Worm (Caenorhabditis elegans) whole organism, L1 larva: ENCODE measurements around the gene npr-17.

Source experiments
- aha-1 ChIP-seq: fragments of 150-350 bp; optimal IDR thresholded peaks from 2 replicates; lab custom pipeline; 2014; ENCODE audit warnings: missing biosample characterization, missing genetic modification characterization
- aly-2 ChIP-seq: fragments of 150-350 bp; optimal IDR thresholded peaks from 2 replicates; lab custom pipeline; 2014; ENCODE audit warnings: missing biosample characterization, missing genetic modification characterization
- ceh-8 ChIP-seq: fragments of 200-800 bp; sonication (Bioruptor generic); optimal IDR thresholded peaks from 2 replicates; lab custom pipeline; 2018; ENCODE audit warnings: mild to moderate bottlenecking, missing genetic modification characterization, moderate library complexity, missing compliant biosample characterization
- ceh-82 ChIP-seq, 3 experiments: fragments of 150-350 bp in 1 of 3; sonication (generic microtip) in 2 of 3; optimal IDR thresholded peaks; 2 replicates each; lab custom pipeline; 2014 to 2017; ENCODE audit warnings: missing biosample characterization in 3 of 3, missing genetic modification characterization in 3 of 3
- ceh-88 ChIP-seq: fragments of 200-800 bp; sonication (Bioruptor generic); IDR thresholded peaks from 2 replicates; pipeline ENCODE4 v1.3.6; 2022; ENCODE audit warnings: missing genetic modification characterization, missing compliant biosample characterization
- ces-1 ChIP-seq: fragments of 150-350 bp; optimal IDR thresholded peaks from 2 replicates; lab custom pipeline; 2014; ENCODE audit warnings: missing biosample characterization, missing genetic modification reagents, missing genetic modification characterization
- dsc-1 ChIP-seq: sonication (generic microtip); optimal IDR thresholded peaks from 2 replicates; lab custom pipeline; 2016; ENCODE audit warnings: mild to moderate bottlenecking, missing genetic modification characterization, missing compliant biosample characterization
- efl-3 ChIP-seq: fragments of 200-800 bp; sonication (Bioruptor generic); optimal IDR thresholded peaks from 2 replicates; lab custom pipeline; 2018; ENCODE audit warnings: mild to moderate bottlenecking, missing genetic modification characterization, missing compliant biosample characterization
- egl-27 ChIP-seq, 2 experiments: fragments of 150-350 bp in 1 of 2; sonication (generic microtip); optimal IDR thresholded peaks; 3 replicates each; lab custom pipeline; 2017 to 2018; ENCODE audit warnings: missing biosample characterization in 2 of 2, missing genetic modification characterization in 2 of 2, missing genetic modification reagents in 2 of 2
- fkh-4 ChIP-seq: sonication (generic microtip); optimal IDR thresholded peaks from 2 replicates; lab custom pipeline; 2016; ENCODE audit warnings: missing compliant biosample characterization, missing genetic modification characterization, borderline replicate concordance
- fkh-8 ChIP-seq: sonication (generic microtip); optimal IDR thresholded peaks from 2 replicates; lab custom pipeline; 2016; ENCODE audit warnings: mild to moderate bottlenecking, missing genetic modification characterization, missing compliant biosample characterization
- fos-1 ChIP-seq: fragments of 150-350 bp; optimal IDR thresholded peaks from 2 replicates; lab custom pipeline; 2014; ENCODE audit warnings: missing biosample characterization, missing genetic modification characterization
- grh-1 ChIP-seq: fragments of 200-800 bp; sonication (Bioruptor generic); IDR thresholded peaks from 2 replicates; pipeline ENCODE4 v1.3.6; 2022; ENCODE audit warnings: missing genetic modification reagents, missing genetic modification characterization, missing compliant biosample characterization
- hlh-17 ChIP-seq: fragments of 200-800 bp; sonication (Bioruptor generic); optimal IDR thresholded peaks from 2 replicates; lab custom pipeline; 2018; ENCODE audit warnings: missing genetic modification characterization, mild to moderate bottlenecking, missing compliant biosample characterization, moderate library complexity, borderline replicate concordance
- irx-1 ChIP-seq: sonication (generic microtip); optimal IDR thresholded peaks from 2 replicates; lab custom pipeline; 2016; ENCODE audit warnings: missing genetic modification characterization, missing compliant biosample characterization
- isw-1 ChIP-seq: fragments of 200-800 bp; sonication (Bioruptor generic); IDR thresholded peaks from 2 replicates; pipeline ENCODE4 v1.3.6; 2022; ENCODE audit warnings: missing genetic modification characterization, missing compliant biosample characterization
- lin-13 ChIP-seq: fragments of 150-350 bp; optimal IDR thresholded peaks from 2 replicates; lab custom pipeline; 2014; ENCODE audit warnings: missing biosample characterization, missing genetic modification reagents, missing genetic modification characterization
- lin-14 ChIP-seq: fragments of 200-800 bp; sonication (Bioruptor generic); optimal IDR thresholded peaks from 2 replicates; lab custom pipeline; 2018; ENCODE audit warnings: mild to moderate bottlenecking, missing genetic modification characterization, moderate library complexity, missing compliant biosample characterization
- lin-35 ChIP-seq, 2 experiments: fragments of 150-350 bp; optimal IDR thresholded peaks; 2 replicates each; lab custom pipeline; 2014; ENCODE audit warnings: missing biosample characterization in 2 of 2, missing genetic modification characterization in 2 of 2, missing genetic modification reagents in 2 of 2
- lin-39 ChIP-seq: fragments of 150-350 bp; optimal IDR thresholded peaks from 2 replicates; lab custom pipeline; 2014; ENCODE audit warnings: missing biosample characterization, missing genetic modification reagents, missing genetic modification characterization
- mdl-1 ChIP-seq, 2 experiments: fragments of 150-350 bp; optimal IDR thresholded peaks; 2 replicates each; lab custom pipeline; 2014 to 2017; ENCODE audit warnings: missing biosample characterization in 2 of 2, missing genetic modification characterization in 2 of 2, inconsistent platforms in 1 of 2
- mef-2 ChIP-seq: fragments of 150-350 bp; optimal IDR thresholded peaks from 2 replicates; lab custom pipeline; 2014; ENCODE audit warnings: missing biosample characterization, missing genetic modification characterization
- mep-1 ChIP-seq: fragments of 150-350 bp; optimal IDR thresholded peaks from 2 replicates; lab custom pipeline; 2014; ENCODE audit warnings: missing biosample characterization, missing genetic modification characterization
- nhr-12 ChIP-seq: sonication (generic microtip); optimal IDR thresholded peaks from 2 replicates; lab custom pipeline; 2017; ENCODE audit warnings: missing biosample characterization, missing genetic modification characterization
- nhr-19 ChIP-seq: fragments of 200-800 bp; sonication (Bioruptor generic); conservative IDR thresholded peaks from 2 replicates; pipeline ENCODE4 v1.3.6; 2022; ENCODE audit warnings: missing genetic modification characterization, missing compliant biosample characterization
- nhr-20 ChIP-seq: sonication (generic microtip); optimal IDR thresholded peaks from 2 replicates; lab custom pipeline; 2016; ENCODE audit warnings: mild to moderate bottlenecking, missing genetic modification characterization, missing compliant biosample characterization
- nhr-28 ChIP-seq: fragments of 150-350 bp; optimal IDR thresholded peaks from 2 replicates; lab custom pipeline; 2014; ENCODE audit warnings: missing biosample characterization, missing genetic modification characterization
- nhr-47 ChIP-seq: sonication (generic microtip); optimal IDR thresholded peaks from 2 replicates; lab custom pipeline; 2016; ENCODE audit warnings: mild to moderate bottlenecking, missing genetic modification characterization, moderate library complexity, missing compliant biosample characterization
- nhr-77 ChIP-seq: fragments of 150-350 bp; optimal IDR thresholded peaks from 2 replicates; lab custom pipeline; 2014; ENCODE audit warnings: missing biosample characterization, missing genetic modification characterization
- nhr-90 ChIP-seq: sonication (generic microtip); optimal IDR thresholded peaks from 2 replicates; lab custom pipeline; 2016; ENCODE audit warnings: mild to moderate bottlenecking, missing genetic modification characterization, missing compliant biosample characterization; ENCODE audit not compliant: poor library complexity
- pag-3 ChIP-seq: sonication (generic microtip); optimal IDR thresholded peaks from 2 replicates; lab custom pipeline; 2017; ENCODE audit warnings: missing genetic modification characterization, mild to moderate bottlenecking, missing compliant biosample characterization, antibody characterized with exemption, borderline replicate concordance; ENCODE audit not compliant: insufficient read depth
- pqm-1 ChIP-seq: sonication (generic microtip); optimal IDR thresholded peaks from 3 replicates; lab custom pipeline; 2017; ENCODE audit warnings: missing biosample characterization, missing genetic modification characterization
- rnt-1 ChIP-seq: sonication (generic microtip); optimal IDR thresholded peaks from 2 replicates; lab custom pipeline; 2016; ENCODE audit warnings: mild to moderate bottlenecking, missing genetic modification characterization, moderate library complexity, missing compliant biosample characterization
- skn-1 ChIP-seq: fragments of 150-350 bp; optimal IDR thresholded peaks from 2 replicates; lab custom pipeline; 2014; ENCODE audit warnings: missing biosample characterization, missing genetic modification characterization
- snpc-4 ChIP-seq: fragments of 150-350 bp; optimal IDR thresholded peaks from 2 replicates; lab custom pipeline; 2014; ENCODE audit warnings: missing biosample characterization, missing genetic modification characterization
- sup-37 ChIP-seq: fragments of 200-800 bp; sonication (Bioruptor generic); optimal IDR thresholded peaks from 2 replicates; lab custom pipeline; 2018; ENCODE audit warnings: mild to moderate bottlenecking, missing genetic modification characterization, missing compliant biosample characterization
- swsn-7 ChIP-seq: sonication (generic microtip); optimal IDR thresholded peaks from 2 replicates; lab custom pipeline; 2016; ENCODE audit warnings: missing genetic modification characterization, missing compliant biosample characterization
- tlp-1 ChIP-seq: fragments of 150-350 bp; optimal IDR thresholded peaks from 2 replicates; lab custom pipeline; 2014; ENCODE audit warnings: missing biosample characterization, missing genetic modification characterization
- unc-130 ChIP-seq: fragments of 150-350 bp; optimal IDR thresholded peaks from 2 replicates; lab custom pipeline; 2017; ENCODE audit warnings: missing biosample characterization, missing genetic modification characterization, inconsistent platforms
- unc-30 ChIP-seq: sonication (generic microtip); optimal IDR thresholded peaks from 2 replicates; lab custom pipeline; 2017; ENCODE audit warnings: missing biosample characterization, missing genetic modification characterization
- vab-15 ChIP-seq: sonication (generic microtip); optimal IDR thresholded peaks from 2 replicates; lab custom pipeline; 2017; ENCODE audit warnings: missing genotype, mild to moderate bottlenecking, missing genetic modification characterization, missing compliant biosample characterization
- zag-1 ChIP-seq: fragments of 150-350 bp; optimal IDR thresholded peaks from 2 replicates; lab custom pipeline; 2014; ENCODE audit warnings: missing biosample characterization, missing genetic modification characterization
- zip-4 ChIP-seq: fragments of 200-800 bp; sonication (Bioruptor generic); optimal IDR thresholded peaks from 2 replicates; lab custom pipeline; 2018; ENCODE audit warnings: mild to moderate bottlenecking, missing genetic modification characterization, moderate library complexity, missing compliant biosample characterization
- ztf-11 ChIP-seq, 2 experiments: sonication (generic microtip); optimal IDR thresholded peaks; 2 replicates each; lab custom pipeline; 2016 to 2017; ENCODE audit warnings: missing genetic modification characterization in 2 of 2, missing biosample characterization in 1 of 2, missing compliant biosample characterization in 1 of 2
- ztf-4 ChIP-seq: fragments of 150-350 bp; optimal IDR thresholded peaks from 2 replicates; lab custom pipeline; 2014; ENCODE audit warnings: missing biosample characterization, missing genetic modification characterization

Gene npr-17

ce11 chrIII:7996353-7996752 is at the start of gene npr-17:
Gene npr-17, minus strand, starts transcription at chrIII:7996453.
- TF ChIP-seq snpc-4 (tag; lab: Kevin White, UChicago) (no peak), dsc-1 (tag; lab: Kevin White, UChicago) (peak; percentile 43)

- no peak for TF ChIP-seq swsn-7 (tag; lab: Kevin White, UChicago)
- no peak for TF ChIP-seq skn-1 (tag; lab: Kevin White, UChicago)
- TF ChIP-seq fkh-8: no peak
- TF ChIP-seq irx-1 (tag; lab: Kevin White, UChicago): no peak
- no peak for TF ChIP-seq mep-1 (tag; lab: Kevin White, UChicago)
- no peak for TF ChIP-seq ztf-4
- no peak for TF ChIP-seq fkh-4 (tag; lab: Kevin White, UChicago)
- no peak for TF ChIP-seq mef-2 (tag; lab: Kevin White, UChicago)
- no peak for TF ChIP-seq tlp-1 (tag; lab: Kevin White, UChicago)
- no peak for TF ChIP-seq mdl-1 (tag; optimal IDR thresholded peaks at IDR 0.05; lab: Kevin White, UChicago)
- TF ChIP-seq isw-1 (GFP tag; lab: Robert Waterston, UW): no peak
- no peak for TF ChIP-seq nhr-77
- TF ChIP-seq zag-1 (tag; lab: Kevin White, UChicago): no peak
- no peak for TF ChIP-seq lin-13 (GFP tag; lab: Kevin White, UChicago)
- TF ChIP-seq unc-30: no peak
- TF ChIP-seq ceh-8 (GFP tag; lab: Kevin White, UChicago): no peak
- no peak for TF ChIP-seq nhr-90 (tag; lab: Kevin White, UChicago)
- TF ChIP-seq efl-3 (GFP tag; lab: Kevin White, UChicago): no peak
Measured at ce11 chrIII:8045734-8046133, 49.5 kb upstream of the npr-17 start, which contains the start of gene K12H4.3. Gene K12H4.3, plus strand, starts transcription at chrIII:8046034.

- TF ChIP-seq lin-14 (GFP tag; lab: Kevin White, UChicago) (no peak), ceh-82 (tag; optimal IDR thresholded peaks at IDR 0.05; lab: Kevin White, UChicago) (no peak), nhr-12 (tag; lab: Kevin White, UChicago) (no peak), tlp-1 (tag; lab: Kevin White, UChicago) (no peak), vab-15 (no peak), ceh-88 (GFP tag; lab: Robert Waterston, UW) (no peak), aly-2 (tag; lab: Kevin White, UChicago) (no peak), lin-13 (GFP tag; lab: Kevin White, UChicago) (no peak), nhr-28 (no peak), fos-1 (tag; lab: Kevin White, UChicago) (no peak), sup-37 (GFP tag; lab: Kevin White, UChicago) (no peak), ces-1 (GFP tag; lab: Kevin White, UChicago) (no peak), nhr-20 (tag; lab: Kevin White, UChicago) (no peak), ztf-11 (tag; optimal IDR thresholded peaks at IDR 0.05; lab: Kevin White, UChicago) (no peak)
Measured at ce11 chrIII:8044717-8045116, 48.5 kb upstream of the npr-17 start, which contains the start of gene spcs-3. Gene spcs-3, plus strand, starts transcription at chrIII:8045017.

- TF ChIP-seq ceh-88 (GFP tag; lab: Robert Waterston, UW): no peak
Measured at ce11 chrIII:8044187-8044586, 47.9 kb upstream of the npr-17 start, which contains the start of gene K12H4.5. Gene K12H4.5, plus strand, starts transcription at chrIII:8044487.

ce11 chrIII:8043784-8044183 is 47.5 kb upstream of the npr-17 start:
- peak; percentile 83 to 97 for TF ChIP-seq egl-27 (tag; optimal IDR thresholded peaks at IDR 0.05; lab: Kevin White, UChicago)
- TF ChIP-seq nhr-47 (tag; lab: Kevin White, UChicago): peak; percentile 96
- no peak for TF ChIP-seq hlh-17 (GFP tag; lab: Kevin White, UChicago)
- no peak for TF ChIP-seq pag-3 (tag; lab: Kevin White, UChicago)
- TF ChIP-seq aha-1 (tag; lab: Kevin White, UChicago): peak; percentile 54
- peak; percentile 75 for TF ChIP-seq grh-1
- TF ChIP-seq fkh-4 (tag; lab: Kevin White, UChicago): peak; percentile 79
- peak; percentile 92 for TF ChIP-seq ceh-88 (GFP tag; lab: Robert Waterston, UW)
- TF ChIP-seq irx-1 (tag; lab: Kevin White, UChicago): peak; percentile 69
- TF ChIP-seq unc-130 (tag; lab: Kevin White, UChicago): peak; percentile 98
- TF ChIP-seq lin-35 (GFP tag; optimal IDR thresholded peaks at IDR 0.05; lab: Kevin White, UChicago): peak; percentile 93 to 97
- TF ChIP-seq rnt-1 (tag; lab: Kevin White, UChicago): peak; percentile 99
- TF ChIP-seq pqm-1 (tag; lab: Kevin White, UChicago): peak; percentile 60
- peak; percentile 94 for TF ChIP-seq nhr-19 (GFP tag; lab: Robert Waterston, UW)
- TF ChIP-seq nhr-28: no peak
- TF ChIP-seq zip-4 (GFP tag; lab: Kevin White, UChicago): peak; percentile 49
- TF ChIP-seq aly-2 (tag; lab: Kevin White, UChicago): peak; percentile 89
- TF ChIP-seq lin-39: peak; percentile 69
